Worm (Caenorhabditis elegans) whole organism, L3 larva: ENCODE results near the gene EEED8.4.

Source experiments
- R02D3.7 ChIP-seq: fragments of 150-350 bp; optimal IDR thresholded peaks from 2 replicates; lab custom pipeline; 2014; ENCODE audit warnings: missing biosample characterization, missing genetic modification characterization
- aly-2 ChIP-seq: fragments of 150-350 bp; optimal IDR thresholded peaks from 2 replicates; lab custom pipeline; 2014; ENCODE audit warnings: missing biosample characterization, missing genetic modification characterization
- ama-1 ChIP-seq: fragments of 150-350 bp; optimal IDR thresholded peaks from 2 replicates; lab custom pipeline; 2018
- ceh-28 ChIP-seq: fragments of 150-350 bp; optimal IDR thresholded peaks from 2 replicates; lab custom pipeline; 2014; ENCODE audit warnings: missing biosample characterization, missing genetic modification reagents, missing genetic modification characterization
- ceh-82 ChIP-seq: fragments of 150-350 bp; optimal IDR thresholded peaks from 2 replicates; lab custom pipeline; 2014; ENCODE audit warnings: missing biosample characterization, missing genetic modification characterization
- daf-12 ChIP-seq: fragments of 150-350 bp; optimal IDR thresholded peaks from 2 replicates; lab custom pipeline; 2014; ENCODE audit warnings: missing biosample characterization, missing genetic modification reagents, missing genetic modification characterization
- egl-27 ChIP-seq: sonication (generic microtip); optimal IDR thresholded peaks from 4 replicates; lab custom pipeline; 2017; ENCODE audit warnings: missing biosample characterization, missing genetic modification reagents, missing genetic modification characterization
- egl-5 ChIP-seq: fragments of 150-350 bp; optimal IDR thresholded peaks from 2 replicates; lab custom pipeline; 2017; ENCODE audit warnings: missing biosample characterization, missing genetic modification reagents, missing genetic modification characterization, inconsistent platforms
- elt-1 ChIP-seq: fragments of 150-350 bp; optimal IDR thresholded peaks from 2 replicates; lab custom pipeline; 2014; ENCODE audit warnings: missing biosample characterization, missing genetic modification characterization
- elt-2 ChIP-seq: sonication (generic microtip); optimal IDR thresholded peaks from 2 replicates; lab custom pipeline; 2016; ENCODE audit warnings: missing genetic modification reagents, mild to moderate bottlenecking, missing genetic modification characterization, missing compliant biosample characterization
- elt-3 ChIP-seq, 3 experiments: fragments of 150-350 bp in 1 of 3; sonication (generic microtip) in 2 of 3; optimal IDR thresholded peaks; 2 replicates in 2 of 3; 4 replicates in 1 of 3; lab custom pipeline; 2014 to 2017; ENCODE audit warnings: missing biosample characterization in 3 of 3, missing genetic modification characterization in 3 of 3
- eor-1 ChIP-seq, 2 experiments: fragments of 150-350 bp; optimal IDR thresholded peaks; 2 replicates each; lab custom pipeline; 2014 to 2018; ENCODE audit warnings: missing biosample characterization in 2 of 2, missing genetic modification characterization in 2 of 2
- fkh-10 ChIP-seq: sonication (generic microtip); optimal IDR thresholded peaks from 2 replicates; lab custom pipeline; 2017; ENCODE audit warnings: missing biosample characterization, missing genetic modification reagents, missing genetic modification characterization
- fkh-2 ChIP-seq: fragments of 150-350 bp; optimal IDR thresholded peaks from 2 replicates; lab custom pipeline; 2014; ENCODE audit warnings: missing biosample characterization, missing genetic modification reagents, missing genetic modification characterization
- hmg-11 ChIP-seq: sonication (generic microtip); optimal IDR thresholded peaks from 2 replicates; lab custom pipeline; 2016; ENCODE audit warnings: missing genetic modification characterization, missing compliant biosample characterization
- jun-1 ChIP-seq: fragments of 150-350 bp; optimal IDR thresholded peaks from 2 replicates; lab custom pipeline; 2014; ENCODE audit warnings: missing biosample characterization, missing genetic modification reagents, missing genetic modification characterization
- lin-15B ChIP-seq: fragments of 150-350 bp; optimal IDR thresholded peaks from 2 replicates; lab custom pipeline; 2014; ENCODE audit warnings: missing biosample characterization, missing genetic modification characterization
- lin-39 ChIP-seq: fragments of 150-350 bp; optimal IDR thresholded peaks from 2 replicates; lab custom pipeline; 2018; ENCODE audit warnings: missing biosample characterization, missing genetic modification reagents, missing genetic modification characterization
- nfya-1 ChIP-seq: sonication (generic microtip); optimal IDR thresholded peaks from 2 replicates; lab custom pipeline; 2017; ENCODE audit warnings: missing genetic modification characterization, mild to moderate bottlenecking, missing compliant biosample characterization, antibody characterized with exemption, moderate library complexity; ENCODE audit not compliant: insufficient read depth
- nhr-23 ChIP-seq: fragments of 150-350 bp; optimal IDR thresholded peaks from 2 replicates; lab custom pipeline; 2014; ENCODE audit warnings: missing biosample characterization, missing genetic modification reagents, missing genetic modification characterization
- nhr-237 ChIP-seq: fragments of 150-350 bp; optimal IDR thresholded peaks from 2 replicates; lab custom pipeline; 2014; ENCODE audit warnings: missing biosample characterization, missing genetic modification characterization
- nhr-25 ChIP-seq: sonication (generic microtip); optimal IDR thresholded peaks from 2 replicates; lab custom pipeline; 2017; ENCODE audit warnings: missing biosample characterization, missing genetic modification characterization
- nhr-28 ChIP-seq: fragments of 150-350 bp; optimal IDR thresholded peaks from 2 replicates; lab custom pipeline; 2014; ENCODE audit warnings: missing biosample characterization, missing genetic modification characterization
- nhr-43 ChIP-seq: sonication (generic microtip); optimal IDR thresholded peaks from 2 replicates; lab custom pipeline; 2016; ENCODE audit warnings: mild to moderate bottlenecking, missing genetic modification characterization, missing compliant biosample characterization; ENCODE audit not compliant: poor library complexity, severe bottlenecking
- nhr-67 ChIP-seq: fragments of 150-350 bp; optimal IDR thresholded peaks from 2 replicates; lab custom pipeline; 2014; ENCODE audit warnings: missing biosample characterization, missing genetic modification characterization
- nhr-76 ChIP-seq: fragments of 150-350 bp; sonication (generic microtip); optimal IDR thresholded peaks from 5 replicates; lab custom pipeline; 2014; ENCODE audit warnings: missing biosample characterization, missing genetic modification characterization
- nhr-77 ChIP-seq: fragments of 150-350 bp; optimal IDR thresholded peaks from 2 replicates; lab custom pipeline; 2014; ENCODE audit warnings: missing biosample characterization, missing genetic modification characterization
- pha-4 ChIP-seq: fragments of 150-350 bp; optimal IDR thresholded peaks from 2 replicates; lab custom pipeline; 2014; ENCODE audit warnings: missing biosample characterization, missing genetic modification reagents, missing genetic modification characterization
- pqm-1 ChIP-seq: fragments of 150-350 bp; optimal IDR thresholded peaks from 2 replicates; lab custom pipeline; 2017; ENCODE audit warnings: missing biosample characterization, missing genetic modification characterization, inconsistent platforms
- sea-2 ChIP-seq: fragments of 150-350 bp; sonication (generic microtip); optimal IDR thresholded peaks from 4 replicates; lab custom pipeline; 2014; ENCODE audit warnings: missing biosample characterization, missing genetic modification reagents, missing genetic modification characterization
- skn-1 ChIP-seq: fragments of 150-350 bp; optimal IDR thresholded peaks from 2 replicates; lab custom pipeline; 2014; ENCODE audit warnings: missing biosample characterization, missing genetic modification characterization
- snpc-4 ChIP-seq: fragments of 150-350 bp; optimal IDR thresholded peaks from 2 replicates; lab custom pipeline; 2014; ENCODE audit warnings: missing biosample characterization, missing genetic modification characterization
- tbx-2 ChIP-seq: sonication (generic microtip); optimal IDR thresholded peaks from 2 replicates; lab custom pipeline; 2016; ENCODE audit warnings: mild to moderate bottlenecking, missing genetic modification characterization, missing compliant biosample characterization
- zag-1 ChIP-seq: fragments of 150-350 bp; optimal IDR thresholded peaks from 2 replicates; lab custom pipeline; 2014; ENCODE audit warnings: missing biosample characterization, missing genetic modification characterization
- ztf-11 ChIP-seq: fragments of 150-350 bp; optimal IDR thresholded peaks from 2 replicates; lab custom pipeline; 2014; ENCODE audit warnings: missing biosample characterization, missing genetic modification characterization
- ztf-4 ChIP-seq: fragments of 150-350 bp; optimal IDR thresholded peaks from 2 replicates; lab custom pipeline; 2014; ENCODE audit warnings: missing biosample characterization, missing genetic modification characterization

EEED8.4 gene

ce11 chrII:5423832-5424231, 14.7 kb downstream of the EEED8.4 start, which contains the start of gene F07F6.7:
Gene F07F6.7 (minus strand): TSS chrII:5423858.
- TF ChIP-seq elt-3 (tag; optimal IDR thresholded peaks at IDR 0.05; lab: Kevin White, UChicago) (no peak), sea-2 (no peak), nhr-28 (tag; lab: Kevin White, UChicago) (no peak), elt-2 (tag; lab: Kevin White, UChicago) (peak; percentile 6), fkh-2 (tag; lab: Kevin White, UChicago) (no peak), R02D3.7 (tag; lab: Kevin White, UChicago) (no peak), zag-1 (tag; lab: Kevin White, UChicago) (no peak), egl-5 (tag; lab: Kevin White, UChicago) (no peak)

- TF ChIP-seq egl-27 (tag; lab: Kevin White, UChicago) = no peak
- no peak for TF ChIP-seq R02D3.7 (tag; lab: Kevin White, UChicago)
- no peak for TF ChIP-seq sea-2
- TF ChIP-seq ceh-28 = no peak
- TF ChIP-seq skn-1 (tag; lab: Kevin White, UChicago) = no peak
- no peak for TF ChIP-seq ceh-82 (tag; lab: Kevin White, UChicago)
- TF ChIP-seq nhr-23 = no peak
- no peak for TF ChIP-seq aly-2
- TF ChIP-seq ama-1 (lab: Kevin White, UChicago) = no peak
- TF ChIP-seq lin-15B = no peak
- TF ChIP-seq nhr-67 (tag; lab: Kevin White, UChicago) = no peak
- no peak for TF ChIP-seq pqm-1 (tag; lab: Kevin White, UChicago)
- no peak for TF ChIP-seq tbx-2 (tag; lab: Kevin White, UChicago)
- TF ChIP-seq, all 47 proteins: peak for 0
Measured at ce11 chrII:5425633-5426032, 16.5 kb downstream of the EEED8.4 start, which contains the start of gene F07F6.8. Gene F07F6.8 (minus strand): TSS chrII:5425733.

ce11 chrII:5426054-5426453, 16.9 kb downstream of the EEED8.4 start:
- TF ChIP-seq nhr-23 (peak; percentile 46), ceh-28 (peak; percentile 32), elt-2 (tag; lab: Kevin White, UChicago) (peak; percentile 85), nhr-237 (tag; lab: Kevin White, UChicago) (no peak), ztf-11 (no peak), nhr-77 (no peak), jun-1 (peak; percentile 11), lin-15B (no peak), lin-39 (tag; lab: Kevin White, UChicago) (peak; percentile 13), nhr-25 (tag; lab: Kevin White, UChicago) (peak; percentile 49), nfya-1 (tag; lab: Kevin White, UChicago) (peak; percentile 82), ama-1 (lab: Kevin White, UChicago) (peak; percentile 66), egl-27 (tag; lab: Kevin White, UChicago) (peak; percentile 6), pha-4 (tag; lab: Kevin White, UChicago) (peak; percentile 85), hmg-11 (tag; lab: Kevin White, UChicago) (peak; percentile 49)

ce11 chrII:5426470-5426869, 17.4 kb downstream of the EEED8.4 start:
- TF ChIP-seq elt-2 (tag; lab: Kevin White, UChicago) (peak; percentile 61), fkh-10 (GFP tag; lab: Kevin White, UChicago) (no peak), nhr-23 (no peak), daf-12 (no peak), snpc-4 (tag; lab: Kevin White, UChicago) (no peak)

ce11 chrII:5429522-5430257, 20.6 kb downstream of the EEED8.4 start, which contains the start of the genes F07F6.4 and F07F6.2:
Gene F07F6.4 (minus strand): TSS chrII:5429572.
Gene F07F6.2 (plus strand): TSS chrII:5430207.
- no peak for TF ChIP-seq nhr-76
- TF ChIP-seq ceh-28 = no peak
- TF ChIP-seq snpc-4 (tag; lab: Kevin White, UChicago) = peak; percentile 41
- TF ChIP-seq ama-1 (lab: Kevin White, UChicago) = no peak
- no peak for TF ChIP-seq ztf-11
- TF ChIP-seq nhr-23 = no peak
- no peak for TF ChIP-seq elt-1 (tag; lab: Kevin White, UChicago)
- no peak for TF ChIP-seq elt-3 (tag; optimal IDR thresholded peaks at IDR 0.05; lab: Kevin White, UChicago)
- no peak for TF ChIP-seq sea-2
- no peak for TF ChIP-seq eor-1 (tag; optimal IDR thresholded peaks at IDR 0.05; lab: Kevin White, UChicago)
- peak; percentile 7 for TF ChIP-seq nhr-25 (tag; lab: Kevin White, UChicago)
- no peak for TF ChIP-seq egl-27 (tag; lab: Kevin White, UChicago)
- TF ChIP-seq nhr-43 (tag; lab: Kevin White, UChicago) = no peak
- peak; percentile 22 for TF ChIP-seq hmg-11 (tag; lab: Kevin White, UChicago)
- TF ChIP-seq ztf-4 = no peak
- peak; percentile 31 for TF ChIP-seq nfya-1 (tag; lab: Kevin White, UChicago)
- TF ChIP-seq lin-15B = peak; percentile 28
- peak; percentile 49 for TF ChIP-seq elt-2 (tag; lab: Kevin White, UChicago)
